Fruit fly (Drosophila melanogaster) whole organism, embryonic: Measurements from ENCODE around the gene CG3726.

Experiments used
- B-H2 ChIP-seq: fragments of 200-800 bp; sonication (Bioruptor generic); optimal IDR thresholded peaks from 2 replicates; lab custom pipeline; 2018; ENCODE audit warnings: missing biosample characterization, mild to moderate bottlenecking, missing genetic modification characterization
- BEAF-32 ChIP-seq: fragments of 200-800 bp; sonication (Bioruptor generic); optimal IDR thresholded peaks from 3 replicates; lab custom pipeline; 2017; ENCODE audit warnings: missing biosample characterization, missing genetic modification characterization, mild to moderate bottlenecking, moderate library complexity, missing genetic modification reagents
- Bdp1 ChIP-seq: fragments of 200-800 bp; sonication (Bioruptor generic); optimal IDR thresholded peaks from 3 replicates; lab custom pipeline; 2016; ENCODE audit warnings: missing biosample characterization, missing genetic modification characterization
- Blimp-1 ChIP-seq: fragments of 200-800 bp; sonication (Bioruptor generic); optimal IDR thresholded peaks from 3 replicates; lab custom pipeline; 2018; ENCODE audit warnings: missing biosample characterization, missing genetic modification characterization, mild to moderate bottlenecking, moderate library complexity, missing genetic modification reagents
- CG10147 ChIP-seq: fragments of 200-800 bp; sonication (Bioruptor generic); optimal IDR thresholded peaks from 2 replicates; lab custom pipeline; 2019; ENCODE audit warnings: missing biosample characterization, mild to moderate bottlenecking, missing genetic modification characterization, moderate library complexity
- CG1024 ChIP-seq: fragments of 200-800 bp; sonication (Bioruptor generic); IDR thresholded peaks from 2 replicates; pipeline ENCODE4 v1.3.6; 2022; ENCODE audit warnings: missing biosample characterization, missing genetic modification characterization
- CG10274 ChIP-seq: fragments of 200-800 bp; sonication (Bioruptor generic); optimal IDR thresholded peaks from 3 replicates; lab custom pipeline; 2017; ENCODE audit warnings: missing biosample characterization, mild to moderate bottlenecking, missing genetic modification characterization
- CG10321 ChIP-seq: fragments of 200-800 bp; sonication (Bioruptor generic); IDR thresholded peaks from 2 replicates; pipeline ENCODE4 v1.3.6; 2022; ENCODE audit warnings: missing biosample characterization, missing genetic modification characterization
- CG11247 ChIP-seq: fragments of 200-800 bp; sonication (Bioruptor generic); IDR thresholded peaks from 2 replicates; pipeline ENCODE4 v1.3.6; 2022; ENCODE audit warnings: missing biosample characterization, missing genetic modification characterization
- CG11504 ChIP-seq: fragments of 200-800 bp; sonication (Bioruptor generic); optimal IDR thresholded peaks from 3 replicates; lab custom pipeline; 2019; ENCODE audit warnings: missing biosample characterization, mild to moderate bottlenecking, missing genetic modification characterization, moderate library complexity
- CG11723 ChIP-seq: fragments of 200-800 bp; sonication (Bioruptor generic); optimal IDR thresholded peaks from 2 replicates; lab custom pipeline; 2017; ENCODE audit warnings: missing biosample characterization, mild to moderate bottlenecking, missing genetic modification characterization
- CG12071 ChIP-seq: fragments of 200-800 bp; sonication (Bioruptor generic); optimal IDR thresholded peaks from 3 replicates; lab custom pipeline; 2018; ENCODE audit warnings: missing biosample characterization, mild to moderate bottlenecking, missing genetic modification characterization
- CG15479 ChIP-seq: fragments of 200-800 bp; sonication (Bioruptor generic); optimal IDR thresholded peaks from 3 replicates; lab custom pipeline; 2019; ENCODE audit warnings: missing biosample characterization, mild to moderate bottlenecking, missing genetic modification characterization, moderate library complexity
- CG16779 ChIP-seq: fragments of 200-800 bp; sonication (Bioruptor generic); IDR thresholded peaks from 2 replicates; pipeline ENCODE4 v1.3.6; 2022; ENCODE audit warnings: missing biosample characterization, missing genetic modification characterization
- CG16813 ChIP-seq: fragments of 200-800 bp; sonication (Bioruptor generic); IDR thresholded peaks from 3 replicates; pipeline ENCODE4 v1.3.6; 2022; ENCODE audit warnings: missing biosample characterization, missing genetic modification characterization; ENCODE audit not compliant: partially characterized antibody
- CG16863 ChIP-seq: fragments of 200-800 bp; sonication (Bioruptor generic); optimal IDR thresholded peaks from 3 replicates; lab custom pipeline; 2016; ENCODE audit warnings: missing biosample characterization, missing genetic modification characterization
- CG17385 ChIP-seq: fragments of 200-800 bp; sonication (Bioruptor generic); optimal IDR thresholded peaks from 3 replicates; lab custom pipeline; 2018; ENCODE audit warnings: missing biosample characterization, mild to moderate bottlenecking, missing genetic modification characterization
- CG17802 ChIP-seq: fragments of 200-800 bp; sonication (Bioruptor generic); optimal IDR thresholded peaks from 2 replicates; lab custom pipeline; 2018; ENCODE audit warnings: missing biosample characterization, mild to moderate bottlenecking, missing genetic modification characterization, moderate library complexity
- CG17829 ChIP-seq: fragments of 200-800 bp; optimal IDR thresholded peaks from 2 replicates; lab custom pipeline; 2019; ENCODE audit warnings: missing biosample characterization, mild to moderate bottlenecking, missing genetic modification characterization, moderate library complexity
- CG18011 ChIP-seq: fragments of 200-800 bp; sonication (Bioruptor generic); optimal IDR thresholded peaks from 2 replicates; lab custom pipeline; 2017; ENCODE audit warnings: missing biosample characterization, missing genetic modification characterization, mild to moderate bottlenecking, moderate library complexity, missing genotype
- CG18599 ChIP-seq: fragments of 200-800 bp; sonication (Bioruptor generic); optimal IDR thresholded peaks from 3 replicates; lab custom pipeline; 2017; ENCODE audit warnings: missing biosample characterization, missing genetic modification characterization, mild to moderate bottlenecking, moderate library complexity, missing genetic modification reagents
- CG2199 ChIP-seq: fragments of 200-800 bp; sonication (Bioruptor generic); IDR thresholded peaks from 3 replicates; pipeline ENCODE4 v1.3.6; 2022; ENCODE audit warnings: missing biosample characterization, missing genetic modification characterization
- CG32767 ChIP-seq: fragments of 200-800 bp; sonication (Bioruptor generic); IDR thresholded peaks from 2 replicates; pipeline ENCODE4 v1.3.6; 2022; ENCODE audit warnings: missing biosample characterization, missing genetic modification characterization
- CG7928 ChIP-seq: fragments of 200-800 bp; sonication (Bioruptor generic); optimal IDR thresholded peaks from 2 replicates; lab custom pipeline; 2017; ENCODE audit warnings: missing biosample characterization, mild to moderate bottlenecking, missing genetic modification characterization
- CG7987 ChIP-seq: fragments of 200-800 bp; sonication (Bioruptor generic); optimal IDR thresholded peaks from 2 replicates; lab custom pipeline; 2018; ENCODE audit warnings: missing biosample characterization, mild to moderate bottlenecking, missing genetic modification characterization, moderate library complexity
- CG9817 ChIP-seq: fragments of 200-800 bp; sonication (Bioruptor generic); optimal IDR thresholded peaks from 2 replicates; lab custom pipeline; 2018; ENCODE audit warnings: missing biosample characterization, mild to moderate bottlenecking, missing genetic modification characterization, moderate library complexity
- CHES-1-like ChIP-seq: fragments of 200-800 bp; sonication (Bioruptor generic); optimal IDR thresholded peaks from 2 replicates; lab custom pipeline; 2016; ENCODE audit warnings: missing biosample characterization, missing genetic modification characterization
- CkIIα-i1 ChIP-seq: fragments of 200-800 bp; sonication (Bioruptor generic); IDR thresholded peaks from 2 replicates; pipeline ENCODE4 v1.3.6; 2022; ENCODE audit warnings: missing biosample characterization, missing genetic modification characterization
- Dbx ChIP-seq: fragments of 200-800 bp; sonication (Bioruptor generic); IDR thresholded peaks from 3 replicates; pipeline ENCODE4 v1.3.6; 2022; ENCODE audit warnings: missing biosample characterization, missing genetic modification characterization
- Fer2 ChIP-seq: fragments of 200-800 bp; sonication (Bioruptor generic); optimal IDR thresholded peaks from 2 replicates; lab custom pipeline; 2018; ENCODE audit warnings: missing biosample characterization, mild to moderate bottlenecking, missing genetic modification characterization, moderate library complexity
- H15 ChIP-seq: fragments of 200-800 bp; sonication (Bioruptor generic); IDR thresholded peaks from 3 replicates; pipeline ENCODE4 v1.3.6; 2022; ENCODE audit warnings: missing biosample characterization, missing genetic modification characterization
- Hmr ChIP-seq: fragments of 200-800 bp; sonication (Bioruptor generic); optimal IDR thresholded peaks from 3 replicates; lab custom pipeline; 2017; ENCODE audit warnings: mild to moderate bottlenecking, missing biosample characterization, missing genetic modification reagents, missing genetic modification characterization
- Neu2 ChIP-seq: fragments of 200-800 bp; sonication (Bioruptor generic); optimal IDR thresholded peaks from 3 replicates; lab custom pipeline; 2016; ENCODE audit warnings: missing biosample characterization, missing genetic modification characterization, borderline replicate concordance
- Opbp ChIP-seq: fragments of 200-800 bp; sonication (Bioruptor generic); IDR thresholded peaks from 3 replicates; pipeline ENCODE4 v1.3.6; 2022; ENCODE audit warnings: missing biosample characterization, missing genetic modification characterization; ENCODE audit not compliant: partially characterized antibody
- Poxn ChIP-seq: fragments of 200-800 bp; sonication (Bioruptor generic); IDR thresholded peaks from 2 replicates; pipeline ENCODE4 v1.3.6; 2022; ENCODE audit warnings: missing biosample characterization, missing genetic modification characterization
- Side ChIP-seq: fragments of 200-800 bp; sonication (Bioruptor generic); optimal IDR thresholded peaks from 2 replicates; lab custom pipeline; 2016; ENCODE audit warnings: missing biosample characterization, missing genetic modification characterization
- az2 ChIP-seq: fragments of 200-800 bp; sonication (Bioruptor generic); optimal IDR thresholded peaks from 3 replicates; lab custom pipeline; 2016; ENCODE audit warnings: missing biosample characterization, missing genetic modification characterization
- crc ChIP-seq: fragments of 200-800 bp; sonication (Bioruptor generic); optimal IDR thresholded peaks from 2 replicates; lab custom pipeline; 2016; ENCODE audit warnings: missing biosample characterization, missing genetic modification characterization
- dati ChIP-seq: fragments of 200-800 bp; sonication (Bioruptor generic); IDR thresholded peaks from 2 replicates; pipeline ENCODE4 v1.3.6; 2022; ENCODE audit warnings: missing biosample characterization, missing genetic modification characterization
- fd102C ChIP-seq: fragments of 200-800 bp; sonication (Bioruptor generic); optimal IDR thresholded peaks from 2 replicates; lab custom pipeline; 2018; ENCODE audit warnings: missing biosample characterization, mild to moderate bottlenecking, missing genetic modification characterization, moderate library complexity
- gcm2 ChIP-seq: fragments of 200-800 bp; sonication (Bioruptor generic); optimal IDR thresholded peaks from 2 replicates; lab custom pipeline; 2016; ENCODE audit warnings: missing biosample characterization, missing genetic modification characterization
- gsb-n ChIP-seq: fragments of 200-800 bp; sonication (Bioruptor generic); optimal IDR thresholded peaks from 3 replicates; lab custom pipeline; 2018; ENCODE audit warnings: missing biosample characterization, mild to moderate bottlenecking, missing genetic modification characterization
- kay ChIP-seq: fragments of 200-800 bp; sonication (Bioruptor generic); optimal IDR thresholded peaks from 2 replicates; lab custom pipeline; 2016; ENCODE audit warnings: missing biosample characterization, missing genetic modification characterization
- mirr ChIP-seq: fragments of 200-800 bp; sonication (Bioruptor generic); optimal IDR thresholded peaks from 3 replicates; lab custom pipeline; 2018; ENCODE audit warnings: missing biosample characterization, mild to moderate bottlenecking, missing genetic modification characterization
- pfk ChIP-seq: fragments of 200-800 bp; sonication (Bioruptor generic); optimal IDR thresholded peaks from 2 replicates; lab custom pipeline; 2018; ENCODE audit warnings: missing biosample characterization, mild to moderate bottlenecking, missing genetic modification characterization, moderate library complexity
- ranshi ChIP-seq: fragments of 200-800 bp; sonication (Bioruptor generic); IDR thresholded peaks from 2 replicates; pipeline ENCODE4 v1.3.6; 2022; ENCODE audit warnings: missing biosample characterization, missing genetic modification characterization
- rib ChIP-seq: fragments of 200-800 bp; sonication (Bioruptor generic); IDR thresholded peaks from 2 replicates; pipeline ENCODE4 v1.3.6; 2022; ENCODE audit warnings: missing biosample characterization, missing genetic modification characterization
- slbo ChIP-seq: fragments of 200-800 bp; sonication (Bioruptor generic); IDR thresholded peaks from 2 replicates; pipeline ENCODE4 v1.3.6; 2022; ENCODE audit warnings: missing biosample characterization, missing genetic modification characterization
- ssp ChIP-seq: fragments of 200-800 bp; sonication (Bioruptor generic); IDR thresholded peaks from 2 replicates; pipeline ENCODE4 v1.3.6; 2022; ENCODE audit warnings: missing biosample characterization, missing genetic modification characterization
- trem ChIP-seq: fragments of 200-800 bp; optimal IDR thresholded peaks from 3 replicates; lab custom pipeline; 2019; ENCODE audit warnings: missing biosample characterization, mild to moderate bottlenecking, missing genetic modification characterization, moderate library complexity
- ttk ChIP-seq: fragments of 200-800 bp; sonication (Bioruptor generic); IDR thresholded peaks from 2 replicates; pipeline ENCODE4 v2.1.2; 2022; ENCODE audit warnings: missing biosample characterization, missing genetic modification characterization

Gene CG3726

dm6 chrX:5925793-5926418 lies 9.0 kb downstream of the CG3726 start (continued):
- no peak for TF ChIP-seq CG18011 (GFP tag; lab: Kevin White, UChicago)
- no peak for TF ChIP-seq CG7987 (GFP tag; lab: Kevin White, UChicago)
- TF ChIP-seq CkIIα-i1 (GFP tag; lab: Robert Waterston, UW), result no peak
- TF ChIP-seq CG11504 (tag; lab: Kevin White, UChicago), result peak; percentile 28
- TF ChIP-seq CG17802 (tag; lab: Kevin White, UChicago), result no peak
- no peak for TF ChIP-seq dati (GFP tag; lab: Robert Waterston, UW)
- TF ChIP-seq fd102C (GFP tag; lab: Kevin White, UChicago), result no peak
- TF ChIP-seq Side (GFP tag; lab: Kevin White, UChicago), result no peak
- no peak for TF ChIP-seq H15 (GFP tag; lab: Robert Waterston, UW)
- TF ChIP-seq CG7928 (GFP tag; lab: Kevin White, UChicago), result no peak
- no peak for TF ChIP-seq slbo (GFP tag; lab: Robert Waterston, UW)
- TF ChIP-seq trem, result no peak
- no peak for TF ChIP-seq kay
- TF ChIP-seq CG2199 (GFP tag; lab: Robert Waterston, UW), result no peak
- no peak for TF ChIP-seq Dbx (GFP tag; lab: Robert Waterston, UW)
- no peak for TF ChIP-seq CG12071 (GFP tag; lab: Kevin White, UChicago)
- no peak for TF ChIP-seq CG10274 (GFP tag; lab: Kevin White, UChicago)
- no peak for TF ChIP-seq CG11723 (GFP tag; lab: Kevin White, UChicago)
- TF ChIP-seq Neu2 (GFP tag; lab: Kevin White, UChicago), result no peak
- no peak for TF ChIP-seq CG11247 (GFP tag; lab: Robert Waterston, UW)
- TF ChIP-seq Poxn (GFP tag; lab: Robert Waterston, UW), result no peak
- TF ChIP-seq gcm2, result no peak
- TF ChIP-seq CHES-1-like (GFP tag; lab: Kevin White, UChicago), result no peak
- TF ChIP-seq Hmr (GFP tag; lab: Kevin White, UChicago), result no peak
- TF ChIP-seq CG1024 (GFP tag; lab: Robert Waterston, UW), result no peak
- no peak for TF ChIP-seq CG9817 (tag; lab: Kevin White, UChicago)
- TF ChIP-seq CG10321 (GFP tag; lab: Robert Waterston, UW), result no peak
- TF ChIP-seq CG10147, result no peak
- TF ChIP-seq Blimp-1 (GFP tag; lab: Kevin White, UChicago), result peak; percentile 41
- TF ChIP-seq mirr (GFP tag; lab: Kevin White, UChicago), result no peak
- no peak for TF ChIP-seq ranshi (GFP tag; lab: Robert Waterston, UW)
- no peak for TF ChIP-seq pfk (GFP tag; lab: Kevin White, UChicago)
- no peak for TF ChIP-seq rib (GFP tag; lab: Robert Waterston, UW)
- no peak for TF ChIP-seq Opbp
- TF ChIP-seq CG32767, result no peak
- no peak for TF ChIP-seq az2
- no peak for TF ChIP-seq CG17829 (tag; lab: Kevin White, UChicago)
- no peak for TF ChIP-seq B-H2
- no peak for TF ChIP-seq CG16813 (GFP tag; lab: Robert Waterston, UW)
- TF ChIP-seq crc (GFP tag; lab: Kevin White, UChicago), result no peak
- no peak for TF ChIP-seq CG18599 (GFP tag; lab: Kevin White, UChicago)
- TF ChIP-seq Bdp1, result no peak
- no peak for TF ChIP-seq CG16863 (GFP tag; lab: Kevin White, UChicago)
- peak; percentile 23 for TF ChIP-seq CG17385 (GFP tag; lab: Kevin White, UChicago)
- no peak for TF ChIP-seq Fer2 (tag; lab: Kevin White, UChicago)
- TF ChIP-seq gsb-n, result no peak
- no peak for TF ChIP-seq BEAF-32 (GFP tag; lab: Kevin White, UChicago)
- no peak for TF ChIP-seq ssp (GFP tag; lab: Robert Waterston, UW)
- TF ChIP-seq ttk (GFP tag; lab: Robert Waterston, UW), result no peak
- no peak for TF ChIP-seq CG15479
- no peak for TF ChIP-seq CG16779 (GFP tag; lab: Robert Waterston, UW)
